Worm (Caenorhabditis elegans): ENCODE results near the gene C08E3.13.

- no peak for TF ChIP-seq ama-1 (optimal IDR thresholded peaks at IDR 0.05)
- TF ChIP-seq B0310.2 (tag; optimal IDR thresholded peaks at IDR 0.05), result no peak
- no peak for TF ChIP-seq ceh-13 (GFP tag; optimal IDR thresholded peaks at IDR 0.05)
- TF ChIP-seq tra-4 (tag; optimal IDR thresholded peaks at IDR 0.05), result no peak
Observed at ce11 chrII:1662881-1663280, 30.8 kb upstream of the C08E3.13 start, which contains the start of gene ZC204.14.
